Fruit fly (Drosophila melanogaster): Measurements from ENCODE around the gene CG5196.

Gene CG5196

DNA sequence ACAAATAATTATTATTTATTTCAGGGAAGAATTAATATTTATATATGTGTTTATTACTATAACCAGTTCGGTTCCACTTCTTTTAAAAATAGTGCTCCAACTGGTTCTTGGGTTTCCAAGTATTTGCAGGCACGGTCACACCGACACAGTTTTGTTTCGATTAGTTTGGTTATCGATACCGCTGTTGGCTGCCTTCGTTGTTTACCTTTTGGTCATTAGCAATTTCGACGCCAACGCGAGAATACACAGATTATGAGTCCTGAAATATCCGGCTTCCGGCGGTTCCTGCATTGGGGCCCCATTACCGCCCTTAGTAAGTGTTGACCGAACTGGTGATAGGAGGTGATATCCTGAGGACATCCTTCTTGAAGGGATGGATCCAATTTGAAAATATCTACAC, at the start of gene CG5196:
Gene CG5196, plus strand, starts transcription at position 157 of the 400 bp plus-strand sequence.
- TF ChIP-seq fru (GFP tag; optimal IDR thresholded peaks at IDR 0.05) (peak; percentile 17), Hr83 (GFP tag; optimal IDR thresholded peaks at IDR 0.05; ENCODE audit: poor library complexity, severe bottlenecking) (no peak), Abd-B (GFP tag; optimal IDR thresholded peaks at IDR 0.05) (no peak), sv (GFP tag; optimal IDR thresholded peaks at IDR 0.05) (no peak), HLH106 (tag; optimal IDR thresholded peaks at IDR 0.05) (peak; percentile 7), brk (GFP tag; optimal IDR thresholded peaks at IDR 0.05) (no peak), foxo (GFP tag; optimal IDR thresholded peaks at IDR 0.05) (no peak), Dfd (GFP tag; optimal IDR thresholded peaks at IDR 0.05) (no peak), Rel (GFP tag; optimal IDR thresholded peaks at IDR 0.05) (no peak), Rel (tag; optimal IDR thresholded peaks at IDR 0.05) (peak; percentile 27), Sp1 (GFP tag; optimal IDR thresholded peaks at IDR 0.05) (peak; percentile 22)

DNA sequence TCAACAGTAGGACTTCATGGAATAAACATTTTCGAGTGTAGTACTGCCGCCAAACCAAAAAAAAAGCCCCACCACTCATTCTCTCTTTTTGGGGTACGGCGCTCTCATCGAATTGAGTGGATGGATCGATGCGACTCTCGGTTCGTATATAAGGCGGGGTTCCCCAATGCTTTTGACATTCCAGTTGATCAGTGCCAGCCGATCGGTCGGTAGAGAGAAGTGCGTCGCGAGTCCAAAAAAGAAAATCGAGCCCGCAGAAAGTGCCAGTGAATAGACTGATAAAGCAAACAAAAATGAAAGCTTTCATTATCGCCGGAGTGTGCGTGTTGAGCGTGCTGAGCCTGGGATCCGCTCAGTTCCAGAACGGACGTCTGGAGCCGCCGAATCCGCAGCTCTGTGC, 48.3 kb upstream of the CG5196 start, which contains the start of gene CG4115:
Gene CG4115, plus strand, starts transcription at position 172 of the 400 bp plus-strand sequence.
- TF ChIP-seq Dif (GFP tag; optimal IDR thresholded peaks at IDR 0.05; ENCODE audit: partially characterized antibody) (peak; percentile 20), GATAd (GFP tag; optimal IDR thresholded peaks at IDR 0.05) (no peak), woc (GFP tag; optimal IDR thresholded peaks at IDR 0.05) (peak; percentile 15), fru (GFP tag; optimal IDR thresholded peaks at IDR 0.05) (no peak), OdsH (GFP tag; optimal IDR thresholded peaks at IDR 0.05) (no peak), CG32264 (GFP tag; optimal IDR thresholded peaks at IDR 0.05) (no peak), N (GFP tag; optimal IDR thresholded peaks at IDR 0.05) (no peak), Rel (GFP tag; optimal IDR thresholded peaks at IDR 0.05) (no peak), Rel (tag; optimal IDR thresholded peaks at IDR 0.05) (peak; percentile 94)

DNA sequence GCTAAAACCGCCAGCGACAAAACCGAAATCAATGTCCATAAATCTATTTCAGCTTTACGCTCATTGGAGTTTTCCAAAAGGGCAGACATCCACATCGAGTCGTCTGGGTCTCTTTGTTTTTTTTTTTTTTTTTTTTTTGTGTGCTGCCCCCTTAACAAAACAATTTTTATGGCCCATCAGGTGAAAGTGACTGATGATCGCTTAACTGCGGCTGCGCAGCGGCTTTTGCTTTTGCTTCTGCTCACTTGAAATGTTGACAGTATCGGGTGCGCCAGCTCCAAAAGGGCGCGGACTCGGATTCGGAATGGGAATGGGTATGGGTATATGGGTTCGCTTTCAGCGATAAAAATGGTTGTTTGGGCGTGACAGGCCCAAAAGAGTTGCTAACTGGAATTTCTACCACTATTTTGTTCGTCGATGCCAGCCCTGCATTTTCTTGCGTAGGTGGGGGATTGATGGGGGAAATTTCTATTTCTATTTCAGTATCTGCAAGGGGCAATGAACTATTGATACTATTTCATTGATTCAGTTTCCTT, 46.1 kb upstream of the CG5196 start:
- TF ChIP-seq dmrt93B (GFP tag; optimal IDR thresholded peaks at IDR 0.05) (no peak), fru (GFP tag; optimal IDR thresholded peaks at IDR 0.05) (no peak), foxo (GFP tag; optimal IDR thresholded peaks at IDR 0.05) (no peak), dsf (GFP tag; optimal IDR thresholded peaks at IDR 0.05; ENCODE audit: borderline replicate concordance) (no peak), CrebA (GFP tag; optimal IDR thresholded peaks at IDR 0.05; ENCODE audit: borderline replicate concordance) (no peak), OdsH (GFP tag; optimal IDR thresholded peaks at IDR 0.05) (no peak), Dif (GFP tag; optimal IDR thresholded peaks at IDR 0.05; ENCODE audit: partially characterized antibody) (no peak)

DNA sequence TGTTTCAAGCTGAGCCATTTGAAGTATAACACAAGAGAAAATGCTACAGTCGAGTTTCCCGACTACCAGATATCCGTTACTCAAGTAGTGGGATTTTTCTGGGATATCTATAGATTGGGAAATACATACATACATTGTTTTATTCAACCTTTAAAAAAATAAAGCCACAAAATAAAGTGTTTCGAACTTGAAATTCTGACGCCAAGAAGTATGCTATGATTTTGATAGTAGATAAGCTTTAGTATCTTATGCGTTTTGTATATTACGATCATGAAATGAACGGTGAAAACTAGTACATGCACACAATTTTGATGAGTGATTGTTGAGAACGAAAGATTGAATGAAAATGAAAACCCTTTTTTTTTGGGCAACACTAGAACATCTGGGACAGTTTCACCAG, 44.6 kb upstream of the CG5196 start:
- TF ChIP-seq h (GFP tag; optimal IDR thresholded peaks at IDR 0.05) (no peak), Hnf4 (GFP tag; optimal IDR thresholded peaks at IDR 0.05) (no peak), Dif (GFP tag; optimal IDR thresholded peaks at IDR 0.05; ENCODE audit: partially characterized antibody) (no peak), GATAd (GFP tag; optimal IDR thresholded peaks at IDR 0.05) (no peak), Abd-B (GFP tag; optimal IDR thresholded peaks at IDR 0.05) (no peak), Rel (GFP tag; optimal IDR thresholded peaks at IDR 0.05) (no peak), Rel (tag; optimal IDR thresholded peaks at IDR 0.05) (peak; percentile 3), psq (GFP tag; optimal IDR thresholded peaks at IDR 0.05) (no peak)

DNA sequence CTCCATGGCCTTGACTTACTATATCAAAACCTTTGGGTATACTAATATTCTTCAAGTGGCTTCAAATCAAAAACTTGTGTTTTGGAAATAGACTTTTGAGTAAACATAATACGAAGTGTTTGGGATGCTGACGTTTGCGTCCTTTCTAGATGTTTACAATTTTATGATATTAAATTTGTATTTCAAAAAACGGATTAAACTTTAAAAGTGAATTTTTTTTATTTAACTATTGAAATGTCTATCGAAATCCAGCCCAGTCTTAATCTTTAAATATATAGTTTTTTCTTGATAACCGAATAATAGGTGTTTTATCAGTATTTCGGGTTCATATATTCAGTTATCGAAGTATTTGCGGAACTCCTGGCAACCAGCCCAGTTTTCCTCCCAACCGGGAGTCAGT, 43.5 kb upstream of the CG5196 start, which contains the start of gene Tim17a1:
Gene Tim17a1, minus strand, starts transcription at position 101 of the 400 bp plus-strand sequence.
- no peak for TF ChIP-seq OdsH (GFP tag; optimal IDR thresholded peaks at IDR 0.05)
- no peak for TF ChIP-seq br (GFP tag; optimal IDR thresholded peaks at IDR 0.05)
- TF ChIP-seq CG9705 (GFP tag; optimal IDR thresholded peaks at IDR 0.05) = no peak
- TF ChIP-seq Myc (optimal IDR thresholded peaks at IDR 0.05) = no peak
- TF ChIP-seq sv (GFP tag; optimal IDR thresholded peaks at IDR 0.05) = no peak
- TF ChIP-seq Abd-B (GFP tag; optimal IDR thresholded peaks at IDR 0.05) = no peak
- no peak for TF ChIP-seq Hr83 (GFP tag; optimal IDR thresholded peaks at IDR 0.05; ENCODE audit: poor library complexity, severe bottlenecking)
- TF ChIP-seq Hnf4 (GFP tag; optimal IDR thresholded peaks at IDR 0.05) = no peak
- no peak for TF ChIP-seq Hr78 (GFP tag; optimal IDR thresholded peaks at IDR 0.05)
- TF ChIP-seq Dif (GFP tag; optimal IDR thresholded peaks at IDR 0.05; ENCODE audit: partially characterized antibody) = no peak
- no peak for TF ChIP-seq Mio (GFP tag; optimal IDR thresholded peaks at IDR 0.05)
- TF ChIP-seq CrebA (GFP tag; optimal IDR thresholded peaks at IDR 0.05; ENCODE audit: borderline replicate concordance) = no peak
- no peak for TF ChIP-seq Dfd (GFP tag; optimal IDR thresholded peaks at IDR 0.05)
- TF ChIP-seq brk (GFP tag; optimal IDR thresholded peaks at IDR 0.05) = no peak
- TF ChIP-seq HLH106 (tag; optimal IDR thresholded peaks at IDR 0.05) = no peak
- no peak for TF ChIP-seq usp (GFP tag; optimal IDR thresholded peaks at IDR 0.05)
- TF ChIP-seq dsf (GFP tag; optimal IDR thresholded peaks at IDR 0.05; ENCODE audit: borderline replicate concordance) = no peak
- no peak for TF ChIP-seq GATAd (GFP tag; optimal IDR thresholded peaks at IDR 0.05)
- TF ChIP-seq fru (GFP tag; optimal IDR thresholded peaks at IDR 0.05) = no peak
